Worm (Caenorhabditis elegans): ENCODE data around the gene T18D3.6.

DNA sequence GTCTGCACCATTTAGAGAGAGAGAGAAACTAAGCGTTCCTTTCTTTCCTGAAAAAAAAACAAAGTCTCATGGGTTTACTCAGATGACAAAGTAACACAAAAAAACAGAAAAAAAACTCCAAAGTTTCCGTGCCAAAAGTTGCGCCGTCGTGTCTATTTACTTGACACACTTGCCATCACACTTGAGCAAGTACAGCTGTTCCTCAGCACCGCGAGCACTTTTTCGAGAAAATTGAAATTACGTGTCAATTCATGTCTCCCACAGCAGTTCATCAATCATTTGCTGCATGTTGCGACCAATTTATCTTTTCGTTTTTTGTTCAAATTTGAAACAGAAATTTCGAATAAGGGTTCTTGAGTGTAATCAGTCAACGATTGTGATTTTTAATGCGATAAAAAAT, 13.2 kb upstream of the T18D3.6 start:
- no peak for TF ChIP-seq flt-1 (GFP tag; IDR thresholded peaks at IDR 0.05)
- TF ChIP-seq klf-2 (GFP tag; conservative IDR thresholded peaks at IDR 0.05), result no peak
- TF ChIP-seq ztf-23 (GFP tag; IDR thresholded peaks at IDR 0.05), result no peak
- no peak for TF ChIP-seq ref-1 (GFP tag; conservative IDR thresholded peaks at IDR 0.05)
- no peak for TF ChIP-seq med-1 (GFP tag; optimal IDR thresholded peaks at IDR 0.05; ENCODE audit: insufficient read depth)
- TF ChIP-seq T22C8.4 (GFP tag; IDR thresholded peaks at IDR 0.05), result no peak
- TF ChIP-seq cog-1 (tag; optimal IDR thresholded peaks at IDR 0.05), result no peak

Data from whole organism, midembryonic.